Worm (Caenorhabditis elegans): ENCODE results near the gene H28G03.2.

ce11 chrX:5159645-5160044, 45.9 kb upstream of the H28G03.2 start, which contains the start of gene C31H2.4:
- TF ChIP-seq lin-15B (tag; optimal IDR thresholded peaks at IDR 0.05) (no peak), ztf-7 (tag; optimal IDR thresholded peaks at IDR 0.05) (no peak), unc-130 (GFP tag; optimal IDR thresholded peaks at IDR 0.05) (no peak), ZK546.5 (tag; optimal IDR thresholded peaks at IDR 0.05) (no peak), unc-39 (tag; optimal IDR thresholded peaks at IDR 0.05) (no peak), egl-43 (GFP tag; IDR thresholded peaks at IDR 0.05) (no peak), nhr-77 (tag; optimal IDR thresholded peaks at IDR 0.05) (no peak), mes-2 (tag; optimal IDR thresholded peaks at IDR 0.05; ENCODE audit: poor library complexity, severe bottlenecking) (no peak), nhr-111 (GFP tag; optimal IDR thresholded peaks at IDR 0.05) (no peak), daf-16 (GFP tag; optimal IDR thresholded peaks at IDR 0.05) (no peak), daf-16 (tag; optimal IDR thresholded peaks at IDR 0.05) (no peak)

All from whole organism, L4 larva.